Worm (Caenorhabditis elegans) whole organism, mixed stage, embryonic: ENCODE results near the gene syx-16.
A peak's percentile ranks its signal among the peaks of the same experiment; 100 is the strongest.

Experiments
- M03D4.4 ChIP-seq: sonication (generic microtip); optimal IDR thresholded peaks from 2 replicates; lab custom pipeline; 2017; ENCODE audit warnings: mild to moderate bottlenecking, missing genetic modification characterization, missing compliant biosample characterization
- bed-3 ChIP-seq: fragments of 200-800 bp; sonication (Bioruptor generic); optimal IDR thresholded peaks from 3 replicates; lab custom pipeline; 2018; ENCODE audit warnings: mild to moderate bottlenecking, missing genetic modification characterization, moderate library complexity, missing compliant biosample characterization
- blmp-1 ChIP-seq: fragments of 150-350 bp; optimal IDR thresholded peaks from 2 replicates; lab custom pipeline; 2014; ENCODE audit warnings: missing biosample characterization, missing genetic modification characterization
- ceh-39 ChIP-seq: fragments of 150-350 bp; optimal IDR thresholded peaks from 2 replicates; lab custom pipeline; 2014; ENCODE audit warnings: missing biosample characterization, missing genetic modification characterization
- ceh-43 ChIP-seq: fragments of 200-800 bp; sonication (Bioruptor generic); optimal IDR thresholded peaks from 2 replicates; lab custom pipeline; 2018; ENCODE audit warnings: mild to moderate bottlenecking, missing genetic modification characterization, moderate library complexity, missing compliant biosample characterization
- ceh-83 ChIP-seq: fragments of 200-800 bp; sonication (Bioruptor generic); optimal IDR thresholded peaks from 2 replicates; lab custom pipeline; 2018; ENCODE audit warnings: mild to moderate bottlenecking, missing genetic modification characterization, missing compliant biosample characterization
- ces-1 ChIP-seq: fragments of 150-350 bp; optimal IDR thresholded peaks from 2 replicates; lab custom pipeline; 2014; ENCODE audit warnings: missing biosample characterization, missing genetic modification reagents, missing genetic modification characterization
- cnd-1 ChIP-seq: fragments of 200-800 bp; sonication (Bioruptor generic); optimal IDR thresholded peaks from 2 replicates; lab custom pipeline; 2018; ENCODE audit warnings: mild to moderate bottlenecking, missing genetic modification characterization, missing compliant biosample characterization
- drap-1 ChIP-seq: fragments of 200-800 bp; sonication (Bioruptor generic); optimal IDR thresholded peaks from 3 replicates; lab custom pipeline; 2018; ENCODE audit warnings: mild to moderate bottlenecking, missing genetic modification characterization, missing compliant biosample characterization
- elt-1 ChIP-seq: sonication (generic microtip); optimal IDR thresholded peaks from 2 replicates; lab custom pipeline; 2017; ENCODE audit warnings: missing genetic modification characterization, mild to moderate bottlenecking, missing compliant biosample characterization, antibody characterized with exemption, moderate library complexity, borderline replicate concordance; ENCODE audit not compliant: insufficient read depth
- elt-3 ChIP-seq: fragments of 150-350 bp; optimal IDR thresholded peaks from 2 replicates; lab custom pipeline; 2014; ENCODE audit warnings: missing biosample characterization, missing genetic modification characterization
- flh-1 ChIP-seq: fragments of 200-800 bp; sonication (Bioruptor generic); optimal IDR thresholded peaks from 2 replicates; lab custom pipeline; 2018; ENCODE audit warnings: mild to moderate bottlenecking, missing genetic modification characterization, moderate library complexity, missing compliant biosample characterization
- ham-2 ChIP-seq: fragments of 200-800 bp; sonication (Bioruptor generic); optimal IDR thresholded peaks from 2 replicates; lab custom pipeline; 2018; ENCODE audit warnings: mild to moderate bottlenecking, missing genetic modification characterization, missing compliant biosample characterization
- hlh-1 ChIP-seq: fragments of 150-350 bp; optimal IDR thresholded peaks from 2 replicates; lab custom pipeline; 2014; ENCODE audit warnings: missing biosample characterization, missing genetic modification reagents, missing genetic modification characterization
- lin-13 ChIP-seq: fragments of 150-350 bp; optimal IDR thresholded peaks from 2 replicates; lab custom pipeline; 2014; ENCODE audit warnings: missing biosample characterization, missing genetic modification characterization
- lin-32 ChIP-seq: fragments of 200-800 bp; sonication (Bioruptor generic); optimal IDR thresholded peaks from 2 replicates; lab custom pipeline; 2018; ENCODE audit warnings: mild to moderate bottlenecking, missing genetic modification characterization, missing compliant biosample characterization
- lsy-2 ChIP-seq: fragments of 150-350 bp; optimal IDR thresholded peaks from 2 replicates; lab custom pipeline; 2014; ENCODE audit warnings: missing biosample characterization, missing genetic modification characterization
- mab-5 ChIP-seq: fragments of 150-350 bp; optimal IDR thresholded peaks from 2 replicates; lab custom pipeline; 2014; ENCODE audit warnings: missing biosample characterization, missing genetic modification characterization
- mep-1 ChIP-seq: fragments of 150-350 bp; optimal IDR thresholded peaks from 2 replicates; lab custom pipeline; 2017; ENCODE audit warnings: missing biosample characterization, missing genetic modification reagents, missing genetic modification characterization, inconsistent platforms
- mls-2 ChIP-seq: sonication (generic microtip); optimal IDR thresholded peaks from 2 replicates; lab custom pipeline; 2016; ENCODE audit warnings: mild to moderate bottlenecking, missing genetic modification characterization, moderate library complexity, missing compliant biosample characterization
- nhr-12 ChIP-seq: fragments of 150-350 bp; optimal IDR thresholded peaks from 2 replicates; lab custom pipeline; 2014; ENCODE audit warnings: missing biosample characterization, missing genetic modification characterization
- nhr-2 ChIP-seq: fragments of 150-350 bp; optimal IDR thresholded peaks from 2 replicates; lab custom pipeline; 2014; ENCODE audit warnings: missing biosample characterization, missing genetic modification characterization
- nhr-237 ChIP-seq: fragments of 150-350 bp; optimal IDR thresholded peaks from 2 replicates; lab custom pipeline; 2014; ENCODE audit warnings: missing biosample characterization, missing genetic modification characterization
- nhr-28 ChIP-seq: fragments of 150-350 bp; optimal IDR thresholded peaks from 2 replicates; lab custom pipeline; 2014; ENCODE audit warnings: missing biosample characterization, missing genetic modification characterization
- nhr-76 ChIP-seq: sonication (generic microtip); optimal IDR thresholded peaks from 2 replicates; lab custom pipeline; 2017; ENCODE audit warnings: missing biosample characterization, missing genetic modification characterization
- pha-4 ChIP-seq: fragments of 150-350 bp; optimal IDR thresholded peaks from 2 replicates; lab custom pipeline; 2018; ENCODE audit warnings: missing biosample characterization, missing genetic modification reagents, missing genetic modification characterization
- sem-2 ChIP-seq: fragments of 200-800 bp; sonication (Bioruptor generic); optimal IDR thresholded peaks from 2 replicates; lab custom pipeline; 2018; ENCODE audit warnings: mild to moderate bottlenecking, missing genetic modification characterization, missing compliant biosample characterization
- snpc-4 ChIP-seq: fragments of 150-350 bp; optimal IDR thresholded peaks from 2 replicates; lab custom pipeline; 2014; ENCODE audit warnings: missing biosample characterization, missing genetic modification characterization
- sptf-1 ChIP-seq: sonication (generic microtip); optimal IDR thresholded peaks from 2 replicates; lab custom pipeline; 2017; ENCODE audit warnings: mild to moderate bottlenecking, missing genetic modification characterization, moderate library complexity, missing compliant biosample characterization
- tbx-8 ChIP-seq: fragments of 200-800 bp; sonication (Bioruptor generic); optimal IDR thresholded peaks from 2 replicates; lab custom pipeline; 2018; ENCODE audit warnings: mild to moderate bottlenecking, missing genetic modification characterization, moderate library complexity, missing compliant biosample characterization
- unc-120 ChIP-seq: sonication (generic microtip); optimal IDR thresholded peaks from 2 replicates; lab custom pipeline; 2017; ENCODE audit warnings: missing genetic modification characterization, missing compliant biosample characterization; ENCODE audit not compliant: poor library complexity, severe bottlenecking
- unc-39 ChIP-seq: fragments of 150-350 bp; optimal IDR thresholded peaks from 2 replicates; lab custom pipeline; 2014; ENCODE audit warnings: missing biosample characterization, missing genetic modification characterization
- unc-62 ChIP-seq: fragments of 150-350 bp; optimal IDR thresholded peaks from 2 replicates; lab custom pipeline; 2014; ENCODE audit warnings: missing biosample characterization, missing genetic modification reagents, missing genetic modification characterization
- zip-8 ChIP-seq: fragments of 150-350 bp; optimal IDR thresholded peaks from 2 replicates; lab custom pipeline; 2014; ENCODE audit warnings: missing biosample characterization, missing genetic modification characterization
- ztf-11 ChIP-seq: fragments of 150-350 bp; optimal IDR thresholded peaks from 2 replicates; lab custom pipeline; 2014; ENCODE audit warnings: missing biosample characterization, missing genetic modification characterization

Gene syx-16

ce11 chrIII:5173622-5174021 lies 35.3 kb downstream of the syx-16 start, which contains the start of gene cid-1:
cid-1 (plus strand) TSS chrIII:5173922.
- TF ChIP-seq flh-1 (no peak), mab-5 (tag; lab: Kevin White, UChicago) (no peak), tbx-8 (GFP tag; lab: Kevin White, UChicago) (no peak), bed-3 (GFP tag; lab: Kevin White, UChicago) (no peak), blmp-1 (tag; lab: Kevin White, UChicago) (no peak), sem-2 (GFP tag; lab: Kevin White, UChicago) (no peak), pha-4 (no peak), unc-39 (no peak), snpc-4 (tag; lab: Kevin White, UChicago) (no peak), nhr-12 (tag; lab: Kevin White, UChicago) (no peak), lsy-2 (tag; lab: Kevin White, UChicago) (no peak), mls-2 (tag; lab: Kevin White, UChicago) (no peak), sptf-1 (tag; lab: Kevin White, UChicago) (no peak), ham-2 (GFP tag; lab: Kevin White, UChicago) (no peak), drap-1 (GFP tag; lab: Kevin White, UChicago) (no peak), unc-120 (tag; lab: Kevin White, UChicago) (no peak), ces-1 (GFP tag; lab: Kevin White, UChicago) (no peak), nhr-28 (no peak)

ce11 chrIII:5173139-5173538 lies 35.8 kb downstream of the syx-16 start, which contains the start of gene emb-1:
emb-1 (plus strand) TSS chrIII:5173439.
- TF ChIP-seq hlh-1: no peak
- TF ChIP-seq pha-4: no peak
- TF ChIP-seq lin-32 (GFP tag; lab: Kevin White, UChicago): no peak
- TF ChIP-seq nhr-76 (tag; lab: Kevin White, UChicago): no peak
- no peak for TF ChIP-seq mep-1 (tag; lab: Kevin White, UChicago)
- TF ChIP-seq bed-3 (GFP tag; lab: Kevin White, UChicago): no peak
- TF ChIP-seq nhr-12 (tag; lab: Kevin White, UChicago): no peak
- TF ChIP-seq nhr-237 (tag; lab: Kevin White, UChicago): no peak
- TF ChIP-seq ces-1 (GFP tag; lab: Kevin White, UChicago): no peak
- TF ChIP-seq tbx-8 (GFP tag; lab: Kevin White, UChicago): no peak
- no peak for TF ChIP-seq zip-8
- TF ChIP-seq ceh-43 (GFP tag; lab: Kevin White, UChicago): no peak
- TF ChIP-seq ceh-39 (tag; lab: Kevin White, UChicago): no peak
- no peak for TF ChIP-seq mls-2 (tag; lab: Kevin White, UChicago)
- TF ChIP-seq nhr-2: no peak
- no peak for TF ChIP-seq flh-1
- TF ChIP-seq sem-2 (GFP tag; lab: Kevin White, UChicago): no peak
- TF ChIP-seq blmp-1 (tag; lab: Kevin White, UChicago): no peak
- TF ChIP-seq ztf-11 (tag; lab: Kevin White, UChicago): no peak
- no peak for TF ChIP-seq unc-62

ce11 chrIII:5172470-5172869 lies 36.4 kb downstream of the syx-16 start, which contains the start of gene K10D2.5:
K10D2.5 (plus strand) TSS chrIII:5172720.
- peak; percentile 84 for TF ChIP-seq M03D4.4 (tag; lab: Kevin White, UChicago)
- TF ChIP-seq mls-2 (tag; lab: Kevin White, UChicago): peak; percentile 33
- TF ChIP-seq elt-3 (tag; lab: Kevin White, UChicago): no peak
- TF ChIP-seq zip-8: no peak
- peak; percentile 83 for TF ChIP-seq lsy-2 (tag; lab: Kevin White, UChicago)
- peak; percentile 84 for TF ChIP-seq sptf-1 (tag; lab: Kevin White, UChicago)
- no peak for TF ChIP-seq blmp-1 (tag; lab: Kevin White, UChicago)
- no peak for TF ChIP-seq unc-39
- TF ChIP-seq nhr-237 (tag; lab: Kevin White, UChicago): peak; percentile 67
- no peak for TF ChIP-seq elt-1 (tag; lab: Kevin White, UChicago)
- TF ChIP-seq ceh-83: peak; percentile 58
- no peak for TF ChIP-seq bed-3 (GFP tag; lab: Kevin White, UChicago)
- TF ChIP-seq nhr-28: no peak
- TF ChIP-seq unc-120 (tag; lab: Kevin White, UChicago): peak; percentile 32
- TF ChIP-seq pha-4: peak; percentile 53
- peak; percentile 53 for TF ChIP-seq ham-2 (GFP tag; lab: Kevin White, UChicago)
- TF ChIP-seq ceh-39 (tag; lab: Kevin White, UChicago): peak; percentile 70
- no peak for TF ChIP-seq snpc-4 (tag; lab: Kevin White, UChicago)
- TF ChIP-seq flh-1: no peak
- peak; percentile 90 for TF ChIP-seq mep-1 (tag; lab: Kevin White, UChicago)
- peak; percentile 54 for TF ChIP-seq drap-1 (GFP tag; lab: Kevin White, UChicago)
- peak; percentile 29 for TF ChIP-seq sem-2 (GFP tag; lab: Kevin White, UChicago)
- peak; percentile 35 for TF ChIP-seq ztf-11 (tag; lab: Kevin White, UChicago)
- peak; percentile 90 for TF ChIP-seq lin-13
- no peak for TF ChIP-seq mab-5 (tag; lab: Kevin White, UChicago)
- TF ChIP-seq unc-62: peak; percentile 26
- peak; percentile 77 for TF ChIP-seq lin-32 (GFP tag; lab: Kevin White, UChicago)
- TF ChIP-seq nhr-76 (tag; lab: Kevin White, UChicago): no peak
- TF ChIP-seq ceh-43 (GFP tag; lab: Kevin White, UChicago): no peak
- peak; percentile 58 for TF ChIP-seq tbx-8 (GFP tag; lab: Kevin White, UChicago)
- TF ChIP-seq hlh-1: peak; percentile 40
- no peak for TF ChIP-seq nhr-2
- TF ChIP-seq nhr-12 (tag; lab: Kevin White, UChicago): no peak
- TF ChIP-seq cnd-1: peak; percentile 77
- no peak for TF ChIP-seq ces-1 (GFP tag; lab: Kevin White, UChicago)
